Worm (Caenorhabditis elegans) whole organism, early embryonic: ENCODE data around the gene sre-53.

Experiments used
- B0310.2 ChIP-seq: sonication (generic microtip); optimal IDR thresholded peaks from 2 replicates; lab custom pipeline; 2016; ENCODE audit warnings: mild to moderate bottlenecking, missing genetic modification characterization, missing compliant biosample characterization
- F13C5.2 ChIP-seq: sonication (generic microtip); optimal IDR thresholded peaks from 2 replicates; lab custom pipeline; 2017; ENCODE audit warnings: mild to moderate bottlenecking, missing genetic modification characterization, inconsistent platforms, missing compliant biosample characterization
- aly-1 ChIP-seq: sonication (generic microtip); optimal IDR thresholded peaks from 2 replicates; lab custom pipeline; 2016; ENCODE audit warnings: missing genetic modification characterization, missing compliant biosample characterization
- ama-1 ChIP-seq: fragments of 150-350 bp; optimal IDR thresholded peaks from 2 replicates; lab custom pipeline; 2014
- ets-7 ChIP-seq: sonication (generic microtip); optimal IDR thresholded peaks from 2 replicates; lab custom pipeline; 2016; ENCODE audit warnings: missing genotype, missing genetic modification characterization, missing compliant biosample characterization
- flt-1 ChIP-seq: fragments of 200-800 bp; sonication (Bioruptor generic); IDR thresholded peaks from 2 replicates; pipeline ENCODE4 v1.3.6; 2022; ENCODE audit warnings: missing genetic modification characterization, missing compliant biosample characterization
- hmg-4 ChIP-seq: fragments of 200-800 bp; sonication (Bioruptor generic); optimal IDR thresholded peaks from 2 replicates; lab custom pipeline; 2018; ENCODE audit warnings: mild to moderate bottlenecking, missing genetic modification characterization, missing compliant biosample characterization
- hnd-1 ChIP-seq: sonication (generic microtip); optimal IDR thresholded peaks from 2 replicates; lab custom pipeline; 2016; ENCODE audit warnings: missing genetic modification characterization, missing compliant biosample characterization
- pes-1 ChIP-seq: fragments of 200-800 bp; sonication (Bioruptor generic); IDR thresholded peaks from 2 replicates; pipeline ENCODE4 v1.3.6; 2022; ENCODE audit warnings: missing genetic modification reagents, missing genetic modification characterization, missing compliant biosample characterization
- scrt-1 ChIP-seq: fragments of 200-800 bp; sonication (Bioruptor generic); IDR thresholded peaks from 2 replicates; pipeline ENCODE4 v1.3.6; 2022; ENCODE audit warnings: missing genetic modification characterization, missing compliant biosample characterization
- tbx-11 ChIP-seq: fragments of 200-800 bp; sonication (Bioruptor generic); IDR thresholded peaks from 2 replicates; pipeline ENCODE4 v1.3.6; 2022; ENCODE audit warnings: missing genetic modification characterization, missing compliant biosample characterization
- tra-4 ChIP-seq: sonication (generic microtip); optimal IDR thresholded peaks from 2 replicates; lab custom pipeline; 2017; ENCODE audit warnings: missing genetic modification characterization, missing compliant biosample characterization

DNA sequence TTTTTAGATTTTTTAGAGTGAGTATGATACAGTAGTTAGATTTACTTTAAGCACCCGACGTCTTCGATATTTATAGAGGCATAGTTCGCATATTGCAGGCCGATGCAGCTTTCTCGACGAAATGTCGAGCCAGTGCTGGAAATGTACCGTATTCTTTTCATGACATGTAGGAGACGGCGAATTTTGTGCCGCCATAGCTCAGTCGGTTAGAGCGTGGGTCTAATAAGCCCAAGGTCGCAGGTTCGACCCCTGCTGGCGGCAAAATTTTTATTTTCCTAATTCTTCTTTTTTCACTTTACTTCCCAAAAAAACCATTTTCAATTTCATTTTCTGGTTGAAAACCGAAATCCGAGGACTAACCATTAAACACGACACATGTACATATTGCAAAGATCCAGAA, 39.1 kb upstream of the sre-53 start:
- TF ChIP-seq hmg-4 (GFP tag; lab: Kevin White, UChicago) (no peak), tra-4 (tag; lab: Kevin White, UChicago) (no peak), ama-1 (no peak), flt-1 (GFP tag; lab: Robert Waterston, UW) (0 out of 2 replicates have a peak, but pooled peaks have one; percentile 31), scrt-1 (no peak), aly-1 (tag; lab: Kevin White, UChicago) (no peak), tbx-11 (GFP tag; lab: Robert Waterston, UW) (no peak), ets-7 (tag; lab: Kevin White, UChicago) (no peak), hnd-1 (tag; lab: Kevin White, UChicago) (no peak), B0310.2 (no peak), F13C5.2 (tag; lab: Kevin White, UChicago) (no peak), pes-1 (GFP tag; lab: Robert Waterston, UW) (peak; percentile 73)
